Worm (Caenorhabditis elegans) whole organism, early embryonic: ENCODE measurements around the gene cutl-19.
A peak's percentile ranks its signal among the peaks of the same experiment; 100 is the strongest.

ENCODE experiments used
- B0310.2 ChIP-seq: sonication (generic microtip); optimal IDR thresholded peaks from 2 replicates; lab custom pipeline; 2016; ENCODE audit warnings: mild to moderate bottlenecking, missing genetic modification characterization, missing compliant biosample characterization
- F13C5.2 ChIP-seq: sonication (generic microtip); optimal IDR thresholded peaks from 2 replicates; lab custom pipeline; 2017; ENCODE audit warnings: mild to moderate bottlenecking, missing genetic modification characterization, inconsistent platforms, missing compliant biosample characterization
- aly-1 ChIP-seq: sonication (generic microtip); optimal IDR thresholded peaks from 2 replicates; lab custom pipeline; 2016; ENCODE audit warnings: missing genetic modification characterization, missing compliant biosample characterization
- ama-1 ChIP-seq: fragments of 150-350 bp; optimal IDR thresholded peaks from 2 replicates; lab custom pipeline; 2014
- ceh-13 ChIP-seq: fragments of 200-800 bp; sonication (Bioruptor generic); optimal IDR thresholded peaks from 2 replicates; lab custom pipeline; 2018; ENCODE audit warnings: mild to moderate bottlenecking, missing genetic modification characterization, missing compliant biosample characterization
- ceh-36 ChIP-seq: sonication (generic microtip); optimal IDR thresholded peaks from 2 replicates; lab custom pipeline; 2016; ENCODE audit warnings: missing genetic modification characterization, inconsistent platforms, missing compliant biosample characterization
- ets-7 ChIP-seq: sonication (generic microtip); optimal IDR thresholded peaks from 2 replicates; lab custom pipeline; 2016; ENCODE audit warnings: missing genotype, missing genetic modification characterization, missing compliant biosample characterization
- flt-1 ChIP-seq: fragments of 200-800 bp; sonication (Bioruptor generic); IDR thresholded peaks from 2 replicates; pipeline ENCODE4 v1.3.6; 2022; ENCODE audit warnings: missing genetic modification characterization, missing compliant biosample characterization
- hmbx-1 ChIP-seq: sonication (generic microtip); optimal IDR thresholded peaks from 2 replicates; lab custom pipeline; 2016; ENCODE audit warnings: mild to moderate bottlenecking, missing genetic modification characterization, missing compliant biosample characterization
- hmg-4 ChIP-seq: fragments of 200-800 bp; sonication (Bioruptor generic); optimal IDR thresholded peaks from 2 replicates; lab custom pipeline; 2018; ENCODE audit warnings: mild to moderate bottlenecking, missing genetic modification characterization, missing compliant biosample characterization
- hnd-1 ChIP-seq: sonication (generic microtip); optimal IDR thresholded peaks from 2 replicates; lab custom pipeline; 2016; ENCODE audit warnings: missing genetic modification characterization, missing compliant biosample characterization
- pes-1 ChIP-seq: fragments of 200-800 bp; sonication (Bioruptor generic); IDR thresholded peaks from 2 replicates; pipeline ENCODE4 v1.3.6; 2022; ENCODE audit warnings: missing genetic modification reagents, missing genetic modification characterization, missing compliant biosample characterization
- scrt-1 ChIP-seq: fragments of 200-800 bp; sonication (Bioruptor generic); IDR thresholded peaks from 2 replicates; pipeline ENCODE4 v1.3.6; 2022; ENCODE audit warnings: missing genetic modification characterization, missing compliant biosample characterization
- sea-1 ChIP-seq: fragments of 200-800 bp; sonication (Bioruptor generic); conservative IDR thresholded peaks from 2 replicates; pipeline ENCODE4 v1.3.6; 2022; ENCODE audit warnings: missing genetic modification characterization, missing compliant biosample characterization
- tbx-11 ChIP-seq: fragments of 200-800 bp; sonication (Bioruptor generic); IDR thresholded peaks from 2 replicates; pipeline ENCODE4 v1.3.6; 2022; ENCODE audit warnings: missing genetic modification characterization, missing compliant biosample characterization
- tbx-37 ChIP-seq: fragments of 200-800 bp; sonication (Bioruptor generic); conservative IDR thresholded peaks from 2 replicates; pipeline ENCODE4 v1.3.6; 2022; ENCODE audit warnings: missing genetic modification reagents, missing genetic modification characterization, missing compliant biosample characterization
- tra-4 ChIP-seq: sonication (generic microtip); optimal IDR thresholded peaks from 2 replicates; lab custom pipeline; 2017; ENCODE audit warnings: missing genetic modification characterization, missing compliant biosample characterization

The cutl-19 gene

ce11 chrIII:5217511-5217910 is at the start of gene cutl-19:
Gene cutl-19, minus strand, starts transcription at chrIII:5217611.
- TF ChIP-seq ceh-13 (GFP tag; lab: Kevin White, UChicago) (no peak), sea-1 (GFP tag; lab: Robert Waterston, UW) (no peak), pes-1 (GFP tag; lab: Robert Waterston, UW) (no peak), scrt-1 (GFP tag; lab: Robert Waterston, UW) (no peak)

ce11 chrIII:5264813-5265212 is 47.4 kb upstream of the cutl-19 start, which contains the start of gene gro-1:
Gene gro-1, plus strand, starts transcription at chrIII:5265113.
- no peak for TF ChIP-seq B0310.2
- TF ChIP-seq scrt-1 (GFP tag; lab: Robert Waterston, UW), result no peak
- TF ChIP-seq tbx-11, result no peak
- TF ChIP-seq flt-1 (GFP tag; lab: Robert Waterston, UW), result no peak
- TF ChIP-seq ceh-36 (tag; lab: Kevin White, UChicago), result no peak
- TF ChIP-seq pes-1 (GFP tag; lab: Robert Waterston, UW), result no peak

- no peak for TF ChIP-seq hnd-1 (tag; lab: Kevin White, UChicago)
- no peak for TF ChIP-seq pes-1 (GFP tag; lab: Robert Waterston, UW)
- no peak for TF ChIP-seq aly-1 (tag; lab: Kevin White, UChicago)
- no peak for TF ChIP-seq ets-7
- no peak for TF ChIP-seq ceh-36 (tag; lab: Kevin White, UChicago)
- no peak for TF ChIP-seq tbx-37 (GFP tag; lab: Robert Waterston, UW)
- no peak for TF ChIP-seq scrt-1 (GFP tag; lab: Robert Waterston, UW)
- TF ChIP-seq hmg-4 (GFP tag; lab: Kevin White, UChicago), result no peak
- no peak for TF ChIP-seq flt-1 (GFP tag; lab: Robert Waterston, UW)
- no peak for TF ChIP-seq tra-4 (tag; lab: Kevin White, UChicago)
- TF ChIP-seq F13C5.2, result no peak
- no peak for TF ChIP-seq sea-1 (GFP tag; lab: Robert Waterston, UW)
- no peak for TF ChIP-seq B0310.2
- TF ChIP-seq ceh-13 (GFP tag; lab: Kevin White, UChicago), result no peak
- TF ChIP-seq tbx-11, result no peak
- TF ChIP-seq hmbx-1 (tag; lab: Kevin White, UChicago), result no peak
Observed at ce11 chrIII:5263299-5263993, 46.0 kb upstream of the cutl-19 start, which contains the start of the genes C34E10.9 and hap-1. Gene C34E10.9, minus strand, starts transcription at chrIII:5263399. Gene hap-1, plus strand, starts transcription at chrIII:5263943.

- TF ChIP-seq ama-1 (lab: Kevin White, UChicago), result no peak
- TF ChIP-seq tbx-11, result no peak
- no peak for TF ChIP-seq tra-4 (tag; lab: Kevin White, UChicago)
- TF ChIP-seq F13C5.2, result no peak
- TF ChIP-seq ceh-13 (GFP tag; lab: Kevin White, UChicago), result no peak
- TF ChIP-seq sea-1 (GFP tag; lab: Robert Waterston, UW), result no peak
- TF ChIP-seq tbx-37 (GFP tag; lab: Robert Waterston, UW), result no peak
- no peak for TF ChIP-seq ets-7
- no peak for TF ChIP-seq hmg-4 (GFP tag; lab: Kevin White, UChicago)
- TF ChIP-seq hnd-1 (tag; lab: Kevin White, UChicago), result no peak
- TF ChIP-seq pes-1 (GFP tag; lab: Robert Waterston, UW), result no peak
- no peak for TF ChIP-seq aly-1 (tag; lab: Kevin White, UChicago)
- no peak for TF ChIP-seq ceh-36 (tag; lab: Kevin White, UChicago)
- TF ChIP-seq B0310.2, result no peak
- TF ChIP-seq flt-1 (GFP tag; lab: Robert Waterston, UW), result no peak
- TF ChIP-seq scrt-1 (GFP tag; lab: Robert Waterston, UW), result no peak
- TF ChIP-seq hmbx-1 (tag; lab: Kevin White, UChicago), result no peak
Observed at ce11 chrIII:5260394-5260793, 43.0 kb upstream of the cutl-19 start, which contains the start of gene gop-3. Gene gop-3, plus strand, starts transcription at chrIII:5260694.

ce11 chrIII:5258918-5259317 is 41.5 kb upstream of the cutl-19 start, which contains the start of gene gop-2:
Gene gop-2, plus strand, starts transcription at chrIII:5259023.
- TF ChIP-seq aly-1 (tag; lab: Kevin White, UChicago) (no peak), hmg-4 (GFP tag; lab: Kevin White, UChicago) (no peak), ets-7 (no peak), hnd-1 (tag; lab: Kevin White, UChicago) (no peak), ceh-36 (tag; lab: Kevin White, UChicago) (no peak), F13C5.2 (no peak), tra-4 (tag; lab: Kevin White, UChicago) (no peak), sea-1 (GFP tag; lab: Robert Waterston, UW) (no peak), tbx-37 (GFP tag; lab: Robert Waterston, UW) (no peak)

- TF ChIP-seq aly-1 (tag; lab: Kevin White, UChicago), result no peak
- TF ChIP-seq scrt-1 (GFP tag; lab: Robert Waterston, UW), result no peak
- TF ChIP-seq ceh-36 (tag; lab: Kevin White, UChicago), result no peak
- TF ChIP-seq pes-1 (GFP tag; lab: Robert Waterston, UW), result no peak
- TF ChIP-seq ceh-13 (GFP tag; lab: Kevin White, UChicago), result no peak
- TF ChIP-seq tbx-11, result no peak
Observed at ce11 chrIII:5254108-5254507, 36.7 kb upstream of the cutl-19 start, which contains the start of the genes sumv-1 and gop-1. Gene sumv-1, minus strand, starts transcription at chrIII:5254187. Gene gop-1, plus strand, starts transcription at chrIII:5254438.

ce11 chrIII:5248706-5249105 is 31.3 kb upstream of the cutl-19 start:
- TF ChIP-seq hmbx-1 (tag; lab: Kevin White, UChicago) (no peak), ceh-36 (tag; lab: Kevin White, UChicago) (peak; percentile 67), hnd-1 (tag; lab: Kevin White, UChicago) (no peak), tra-4 (tag; lab: Kevin White, UChicago) (no peak), pes-1 (GFP tag; lab: Robert Waterston, UW) (no peak), ceh-13 (GFP tag; lab: Kevin White, UChicago) (no peak), hmg-4 (GFP tag; lab: Kevin White, UChicago) (no peak), B0310.2 (no peak)
